Worm (Caenorhabditis elegans) whole organism, midembryonic: ENCODE measurements around the gene gst-26.

Experiments used
- cog-1 ChIP-seq: sonication (generic microtip); optimal IDR thresholded peaks from 2 replicates; lab custom pipeline; 2016; ENCODE audit warnings: missing genetic modification characterization, missing compliant biosample characterization
- flt-1 ChIP-seq: fragments of 200-800 bp; sonication (Bioruptor generic); IDR thresholded peaks from 2 replicates; pipeline ENCODE4 v1.3.6; 2022; ENCODE audit warnings: missing genetic modification characterization, missing compliant biosample characterization
- med-1 ChIP-seq: sonication (generic microtip); optimal IDR thresholded peaks from 2 replicates; lab custom pipeline; 2017; ENCODE audit warnings: missing genetic modification characterization, mild to moderate bottlenecking, missing compliant biosample characterization, antibody characterized with exemption, missing genetic modification reagents; ENCODE audit not compliant: insufficient read depth
- ref-1 ChIP-seq: fragments of 200-800 bp; sonication (Bioruptor generic); conservative IDR thresholded peaks from 2 replicates; pipeline ENCODE4 v1.3.6; 2022; ENCODE audit warnings: missing genetic modification reagents, missing genetic modification characterization, missing compliant biosample characterization
- ztf-23 ChIP-seq: fragments of 200-800 bp; sonication (Bioruptor generic); IDR thresholded peaks from 2 replicates; pipeline ENCODE4 v1.3.6; 2022; ENCODE audit warnings: missing genetic modification reagents, missing genetic modification characterization, missing compliant biosample characterization
- ztf-29 ChIP-seq: fragments of 200-800 bp; sonication (Bioruptor generic); IDR thresholded peaks from 2 replicates; pipeline ENCODE4 v1.3.6; 2022; ENCODE audit warnings: missing genetic modification reagents, missing genetic modification characterization, missing compliant biosample characterization

- TF ChIP-seq ref-1 (GFP tag; lab: Robert Waterston, UW) (no peak), flt-1 (GFP tag; lab: Robert Waterston, UW) (no peak), ztf-23 (no peak), cog-1 (tag; lab: Kevin White, UChicago) (no peak), med-1 (no peak), ztf-29 (GFP tag; lab: Robert Waterston, UW) (no peak)
Observed at ce11 chrII:15207562-15207961, 43.2 kb upstream of the gst-26 start.
